Worm (Caenorhabditis elegans) whole organism, L2 larva: ENCODE data around the gene cyp-34A10.

Source experiments
- egl-27 ChIP-seq: sonication (generic microtip); optimal IDR thresholded peaks from 3 replicates; lab custom pipeline; 2017; ENCODE audit warnings: missing biosample characterization, missing genetic modification reagents, missing genetic modification characterization
- elt-1 ChIP-seq: fragments of 150-350 bp; optimal IDR thresholded peaks from 2 replicates; lab custom pipeline; 2014; ENCODE audit warnings: missing biosample characterization, missing genetic modification characterization
- nhr-237 ChIP-seq: fragments of 150-350 bp; optimal IDR thresholded peaks from 2 replicates; lab custom pipeline; 2014; ENCODE audit warnings: missing biosample characterization, missing genetic modification characterization
- nhr-6 ChIP-seq: fragments of 150-350 bp; optimal IDR thresholded peaks from 2 replicates; lab custom pipeline; 2014; ENCODE audit warnings: missing biosample characterization, missing genetic modification characterization
- nhr-77 ChIP-seq: fragments of 150-350 bp; optimal IDR thresholded peaks from 2 replicates; lab custom pipeline; 2014; ENCODE audit warnings: missing biosample characterization, missing genetic modification characterization
- sem-4 ChIP-seq: fragments of 150-350 bp; optimal IDR thresholded peaks from 2 replicates; lab custom pipeline; 2014; ENCODE audit warnings: missing biosample characterization, missing genetic modification reagents, missing genetic modification characterization
- unc-62 ChIP-seq: fragments of 150-350 bp; optimal IDR thresholded peaks from 2 replicates; lab custom pipeline; 2014; ENCODE audit warnings: missing biosample characterization, missing genetic modification reagents, missing genetic modification characterization

DNA sequence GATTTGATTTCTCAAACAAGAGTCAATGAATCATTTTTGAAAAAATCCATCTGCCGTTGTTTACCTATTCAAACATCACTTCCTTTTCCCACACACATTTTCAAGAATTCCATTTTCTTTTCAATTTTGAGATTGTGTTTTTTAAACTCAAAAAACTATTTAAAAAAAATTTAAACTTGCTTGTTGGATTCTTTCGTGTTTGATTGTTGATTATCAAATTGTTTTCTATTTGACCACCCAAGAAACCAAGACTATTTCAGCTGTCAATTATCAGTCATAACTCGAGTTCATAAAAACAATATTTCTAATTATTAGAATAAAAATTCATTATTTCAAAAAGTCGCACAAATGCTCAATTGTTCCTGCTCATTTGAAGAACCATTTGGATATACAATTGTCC is 32.4 kb upstream of the cyp-34A10 start, which contains the start of gene srh-8:
- TF ChIP-seq unc-62 (GFP tag; lab: Kevin White, UChicago): no peak
- no peak for TF ChIP-seq sem-4 (tag; lab: Kevin White, UChicago)
- no peak for TF ChIP-seq egl-27 (tag; lab: Kevin White, UChicago)
- TF ChIP-seq elt-1 (tag; lab: Kevin White, UChicago): no peak
- no peak for TF ChIP-seq nhr-6 (tag; lab: Kevin White, UChicago)
- TF ChIP-seq nhr-77 (tag; lab: Kevin White, UChicago): no peak
- TF ChIP-seq nhr-237 (tag; lab: Kevin White, UChicago): no peak
